Fruit fly (Drosophila melanogaster) whole organism, embryonic: ENCODE data around the gene CG13894.
A peak's percentile ranks its signal among the peaks of the same experiment; 100 is the strongest.

Experiments used
- CG10209 ChIP-seq: fragments of 200-800 bp; sonication (Bioruptor generic); optimal IDR thresholded peaks from 3 replicates; lab custom pipeline; 2017; ENCODE audit warnings: missing biosample characterization, mild to moderate bottlenecking, missing genetic modification characterization, missing genetic modification reagents
- CG12155 ChIP-seq: fragments of 200-800 bp; sonication (Bioruptor generic); optimal IDR thresholded peaks from 3 replicates; lab custom pipeline; 2016; ENCODE audit warnings: missing biosample characterization, missing genetic modification characterization
- chif ChIP-seq, 2 experiments: fragments of 200-800 bp; sonication (Bioruptor generic); optimal IDR thresholded peaks; 3 replicates each; lab custom pipeline; 2016; ENCODE audit warnings: missing biosample characterization in 2 of 2, missing genetic modification characterization in 2 of 2
- luna ChIP-seq: fragments of 200-800 bp; sonication (Bioruptor generic); optimal IDR thresholded peaks from 2 replicates; lab custom pipeline; 2016; ENCODE audit warnings: missing biosample characterization, missing genetic modification characterization
- psq ChIP-seq: fragments of 200-800 bp; sonication (Bioruptor generic); optimal IDR thresholded peaks from 2 replicates; lab custom pipeline; 2017; ENCODE audit warnings: missing biosample characterization, missing genetic modification characterization

DNA sequence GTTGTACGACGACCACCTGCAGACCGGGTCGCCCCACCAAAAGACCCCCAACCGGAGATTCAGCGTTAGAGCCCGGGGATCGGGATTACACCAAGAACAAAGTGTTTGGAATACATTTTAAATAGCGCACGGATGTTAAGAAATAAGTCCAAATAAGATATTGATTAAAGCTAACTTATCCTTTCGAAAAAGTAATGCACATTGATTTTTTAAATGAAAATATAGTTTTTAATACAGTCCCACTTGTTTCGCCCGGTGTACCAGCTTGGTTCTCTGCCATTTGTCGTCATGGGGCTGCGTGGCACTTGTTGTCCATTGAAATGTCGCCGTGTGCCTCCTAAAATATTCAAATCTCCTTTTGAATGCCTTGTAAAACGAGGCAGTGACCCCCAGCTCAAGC is 22.1 kb upstream of the CG13894 start:
- TF ChIP-seq CG12155 (GFP tag; lab: Kevin White, UChicago) (no peak), CG10209 (GFP tag; lab: Kevin White, UChicago) (no peak), psq (GFP tag; lab: Kevin White, UChicago) (no peak), chif (GFP tag; optimal IDR thresholded peaks at IDR 0.05; lab: Kevin White, UChicago) (peak in 1 of 2 experiments; percentile 35), luna (GFP tag; lab: Kevin White, UChicago) (no peak)
